Worm (Caenorhabditis elegans) whole organism, L3 larva: ENCODE measurements around the gene cest-12.

Source experiments
- R02D3.7 ChIP-seq: fragments of 150-350 bp; optimal IDR thresholded peaks from 2 replicates; lab custom pipeline; 2014; ENCODE audit warnings: missing biosample characterization, missing genetic modification characterization
- ama-1 ChIP-seq: fragments of 150-350 bp; optimal IDR thresholded peaks from 2 replicates; lab custom pipeline; 2018
- ceh-28 ChIP-seq: fragments of 150-350 bp; optimal IDR thresholded peaks from 2 replicates; lab custom pipeline; 2014; ENCODE audit warnings: missing biosample characterization, missing genetic modification reagents, missing genetic modification characterization
- ceh-82 ChIP-seq: fragments of 150-350 bp; optimal IDR thresholded peaks from 2 replicates; lab custom pipeline; 2014; ENCODE audit warnings: missing biosample characterization, missing genetic modification characterization
- ceh-9 ChIP-seq: sonication (generic microtip); optimal IDR thresholded peaks from 2 replicates; lab custom pipeline; 2018; ENCODE audit warnings: missing biosample characterization, missing genetic modification characterization
- egl-27 ChIP-seq: sonication (generic microtip); optimal IDR thresholded peaks from 4 replicates; lab custom pipeline; 2017; ENCODE audit warnings: missing biosample characterization, missing genetic modification reagents, missing genetic modification characterization
- egl-5 ChIP-seq: fragments of 150-350 bp; optimal IDR thresholded peaks from 2 replicates; lab custom pipeline; 2017; ENCODE audit warnings: missing biosample characterization, missing genetic modification reagents, missing genetic modification characterization, inconsistent platforms
- elt-2 ChIP-seq: sonication (generic microtip); optimal IDR thresholded peaks from 2 replicates; lab custom pipeline; 2016; ENCODE audit warnings: missing genetic modification reagents, mild to moderate bottlenecking, missing genetic modification characterization, missing compliant biosample characterization
- elt-3 ChIP-seq, 3 experiments: fragments of 150-350 bp in 1 of 3; sonication (generic microtip) in 2 of 3; optimal IDR thresholded peaks; 2 replicates in 2 of 3; 4 replicates in 1 of 3; lab custom pipeline; 2014 to 2017; ENCODE audit warnings: missing biosample characterization in 3 of 3, missing genetic modification characterization in 3 of 3
- eor-1 ChIP-seq, 2 experiments: fragments of 150-350 bp; optimal IDR thresholded peaks; 2 replicates each; lab custom pipeline; 2014 to 2018; ENCODE audit warnings: missing biosample characterization in 2 of 2, missing genetic modification characterization in 2 of 2
- fkh-10 ChIP-seq: sonication (generic microtip); optimal IDR thresholded peaks from 2 replicates; lab custom pipeline; 2017; ENCODE audit warnings: missing biosample characterization, missing genetic modification reagents, missing genetic modification characterization
- fos-1 ChIP-seq: fragments of 150-350 bp; optimal IDR thresholded peaks from 2 replicates; lab custom pipeline; 2014; ENCODE audit warnings: missing biosample characterization, missing genetic modification characterization
- jun-1 ChIP-seq: fragments of 150-350 bp; optimal IDR thresholded peaks from 2 replicates; lab custom pipeline; 2014; ENCODE audit warnings: missing biosample characterization, missing genetic modification reagents, missing genetic modification characterization
- lin-15B ChIP-seq: fragments of 150-350 bp; optimal IDR thresholded peaks from 2 replicates; lab custom pipeline; 2014; ENCODE audit warnings: missing biosample characterization, missing genetic modification characterization
- lin-39 ChIP-seq: fragments of 150-350 bp; optimal IDR thresholded peaks from 2 replicates; lab custom pipeline; 2018; ENCODE audit warnings: missing biosample characterization, missing genetic modification reagents, missing genetic modification characterization
- lsy-12 ChIP-seq: sonication (generic microtip); optimal IDR thresholded peaks from 2 replicates; lab custom pipeline; 2016; ENCODE audit warnings: mild to moderate bottlenecking, missing genetic modification characterization, missing compliant biosample characterization
- mdl-1 ChIP-seq: fragments of 150-350 bp; optimal IDR thresholded peaks from 2 replicates; lab custom pipeline; 2014; ENCODE audit warnings: missing biosample characterization, missing genetic modification characterization
- mml-1 ChIP-seq: fragments of 150-350 bp; sonication (generic microtip); optimal IDR thresholded peaks from 3 replicates; lab custom pipeline; 2014; ENCODE audit warnings: missing biosample characterization, missing genetic modification characterization
- nfya-1 ChIP-seq: sonication (generic microtip); optimal IDR thresholded peaks from 2 replicates; lab custom pipeline; 2017; ENCODE audit warnings: missing genetic modification characterization, mild to moderate bottlenecking, missing compliant biosample characterization, antibody characterized with exemption, moderate library complexity; ENCODE audit not compliant: insufficient read depth
- nhr-11 ChIP-seq: fragments of 150-350 bp; optimal IDR thresholded peaks from 2 replicates; lab custom pipeline; 2014; ENCODE audit warnings: missing biosample characterization, missing genetic modification characterization
- nhr-12 ChIP-seq: fragments of 150-350 bp; optimal IDR thresholded peaks from 2 replicates; lab custom pipeline; 2014; ENCODE audit warnings: missing biosample characterization, missing genetic modification characterization
- nhr-23 ChIP-seq: fragments of 150-350 bp; optimal IDR thresholded peaks from 2 replicates; lab custom pipeline; 2014; ENCODE audit warnings: missing biosample characterization, missing genetic modification reagents, missing genetic modification characterization
- nhr-237 ChIP-seq: fragments of 150-350 bp; optimal IDR thresholded peaks from 2 replicates; lab custom pipeline; 2014; ENCODE audit warnings: missing biosample characterization, missing genetic modification characterization
- nhr-28 ChIP-seq: fragments of 150-350 bp; optimal IDR thresholded peaks from 2 replicates; lab custom pipeline; 2014; ENCODE audit warnings: missing biosample characterization, missing genetic modification characterization
- nhr-43 ChIP-seq: sonication (generic microtip); optimal IDR thresholded peaks from 2 replicates; lab custom pipeline; 2016; ENCODE audit warnings: mild to moderate bottlenecking, missing genetic modification characterization, missing compliant biosample characterization; ENCODE audit not compliant: poor library complexity, severe bottlenecking
- nhr-76 ChIP-seq: fragments of 150-350 bp; sonication (generic microtip); optimal IDR thresholded peaks from 5 replicates; lab custom pipeline; 2014; ENCODE audit warnings: missing biosample characterization, missing genetic modification characterization
- nhr-77 ChIP-seq: fragments of 150-350 bp; optimal IDR thresholded peaks from 2 replicates; lab custom pipeline; 2014; ENCODE audit warnings: missing biosample characterization, missing genetic modification characterization
- pha-4 ChIP-seq: fragments of 150-350 bp; optimal IDR thresholded peaks from 2 replicates; lab custom pipeline; 2014; ENCODE audit warnings: missing biosample characterization, missing genetic modification reagents, missing genetic modification characterization
- pqm-1 ChIP-seq: fragments of 150-350 bp; optimal IDR thresholded peaks from 2 replicates; lab custom pipeline; 2017; ENCODE audit warnings: missing biosample characterization, missing genetic modification characterization, inconsistent platforms
- sea-2 ChIP-seq: fragments of 150-350 bp; sonication (generic microtip); optimal IDR thresholded peaks from 4 replicates; lab custom pipeline; 2014; ENCODE audit warnings: missing biosample characterization, missing genetic modification reagents, missing genetic modification characterization
- snpc-4 ChIP-seq: fragments of 150-350 bp; optimal IDR thresholded peaks from 2 replicates; lab custom pipeline; 2014; ENCODE audit warnings: missing biosample characterization, missing genetic modification characterization
- tbx-2 ChIP-seq: sonication (generic microtip); optimal IDR thresholded peaks from 2 replicates; lab custom pipeline; 2016; ENCODE audit warnings: mild to moderate bottlenecking, missing genetic modification characterization, missing compliant biosample characterization
- unc-62 ChIP-seq: fragments of 150-350 bp; sonication (generic microtip); optimal IDR thresholded peaks from 4 replicates; lab custom pipeline; 2014; ENCODE audit warnings: missing biosample characterization, missing genetic modification reagents, missing genetic modification characterization
- zag-1 ChIP-seq: fragments of 150-350 bp; optimal IDR thresholded peaks from 2 replicates; lab custom pipeline; 2014; ENCODE audit warnings: missing biosample characterization, missing genetic modification characterization
- ztf-11 ChIP-seq: fragments of 150-350 bp; optimal IDR thresholded peaks from 2 replicates; lab custom pipeline; 2014; ENCODE audit warnings: missing biosample characterization, missing genetic modification characterization
- ztf-4 ChIP-seq: fragments of 150-350 bp; optimal IDR thresholded peaks from 2 replicates; lab custom pipeline; 2014; ENCODE audit warnings: missing biosample characterization, missing genetic modification characterization

The cest-12 gene

DNA sequence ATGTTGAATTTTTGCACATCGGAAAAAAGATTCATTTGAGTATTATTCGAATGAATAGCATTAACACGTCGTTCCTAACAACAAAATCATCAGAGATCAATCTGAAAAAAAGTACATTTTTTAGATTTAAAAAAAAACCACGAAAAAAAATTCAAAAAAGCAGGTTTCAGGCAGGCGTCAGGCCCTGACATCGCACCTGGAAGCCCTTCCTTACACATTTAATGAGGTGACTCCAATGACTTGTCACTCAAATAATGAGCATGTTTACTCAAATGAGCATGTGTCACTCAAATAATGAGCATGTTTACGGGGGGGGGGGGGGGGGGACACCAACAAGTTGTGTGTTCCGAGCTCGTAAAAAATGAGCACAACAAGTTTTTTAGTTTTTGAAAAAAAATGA lies 11.0 kb upstream of the cest-12 start, which contains the start of gene lron-12:
TSS of gene lron-12 (minus strand) at position 101 of the 400 bp plus-strand sequence.
- no peak for TF ChIP-seq egl-27 (tag; lab: Kevin White, UChicago)
- TF ChIP-seq eor-1 (tag; optimal IDR thresholded peaks at IDR 0.05; lab: Kevin White, UChicago), result no peak
- TF ChIP-seq lin-15B (tag; lab: Kevin White, UChicago), result no peak
- no peak for TF ChIP-seq nhr-77 (tag; lab: Kevin White, UChicago)
- no peak for TF ChIP-seq lsy-12 (tag; lab: Kevin White, UChicago)
- TF ChIP-seq ztf-11 (tag; lab: Kevin White, UChicago), result no peak
- no peak for TF ChIP-seq lin-39 (tag; lab: Kevin White, UChicago)
- TF ChIP-seq elt-3 (tag; optimal IDR thresholded peaks at IDR 0.05; lab: Kevin White, UChicago), result no peak
- no peak for TF ChIP-seq ceh-9 (tag; lab: Kevin White, UChicago)
- no peak for TF ChIP-seq fos-1 (tag; lab: Kevin White, UChicago)
- TF ChIP-seq ama-1 (lab: Kevin White, UChicago), result no peak
- TF ChIP-seq jun-1, result no peak
- no peak for TF ChIP-seq egl-5 (tag; lab: Kevin White, UChicago)
- no peak for TF ChIP-seq pha-4
- no peak for TF ChIP-seq sea-2 (GFP tag; lab: Kevin White, UChicago)
- no peak for TF ChIP-seq fkh-10 (GFP tag; lab: Kevin White, UChicago)
- TF ChIP-seq, all 47 proteins: peak for 0

DNA sequence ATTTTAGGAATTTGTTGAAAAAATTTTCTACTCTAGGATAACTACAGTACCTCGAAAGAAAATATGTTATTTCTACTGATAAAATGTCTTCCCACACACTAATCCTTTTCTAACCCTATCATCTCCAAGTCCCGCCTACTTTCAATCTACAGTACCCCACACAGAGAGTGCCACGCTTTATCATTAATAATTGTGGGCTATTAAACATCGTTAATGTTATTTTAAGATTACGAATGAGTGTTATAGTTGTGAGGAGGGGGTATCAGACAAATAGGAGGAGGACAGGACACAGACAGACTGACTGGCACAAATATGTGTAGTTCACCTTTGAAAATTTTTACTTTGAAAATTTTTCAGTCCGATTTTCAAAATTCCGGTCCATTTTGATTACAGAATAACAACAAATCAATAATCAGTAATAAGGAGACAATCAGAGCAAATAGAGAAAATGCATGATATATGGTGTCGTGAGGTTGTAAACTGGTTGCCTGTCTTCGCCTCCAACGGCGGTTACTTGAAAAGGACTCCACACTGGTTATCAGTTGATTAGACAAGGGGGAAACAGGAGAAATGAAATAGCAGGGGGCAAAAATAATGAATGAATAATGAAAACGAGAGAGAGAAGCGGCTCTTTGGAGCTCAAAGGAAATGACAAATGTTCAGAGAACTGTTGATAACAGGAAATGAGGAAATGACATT lies 13.0 kb downstream of the cest-12 start:
- TF ChIP-seq elt-2 (tag; lab: Kevin White, UChicago) (peak; percentile 69), mdl-1 (tag; lab: Kevin White, UChicago) (no peak), elt-3 (tag; optimal IDR thresholded peaks at IDR 0.05; lab: Kevin White, UChicago) (no peak), nfya-1 (peak; percentile 30), mml-1 (tag; lab: Kevin White, UChicago) (no peak), fkh-10 (GFP tag; lab: Kevin White, UChicago) (no peak), lsy-12 (tag; lab: Kevin White, UChicago) (no peak), ztf-4 (tag; lab: Kevin White, UChicago) (no peak)

DNA sequence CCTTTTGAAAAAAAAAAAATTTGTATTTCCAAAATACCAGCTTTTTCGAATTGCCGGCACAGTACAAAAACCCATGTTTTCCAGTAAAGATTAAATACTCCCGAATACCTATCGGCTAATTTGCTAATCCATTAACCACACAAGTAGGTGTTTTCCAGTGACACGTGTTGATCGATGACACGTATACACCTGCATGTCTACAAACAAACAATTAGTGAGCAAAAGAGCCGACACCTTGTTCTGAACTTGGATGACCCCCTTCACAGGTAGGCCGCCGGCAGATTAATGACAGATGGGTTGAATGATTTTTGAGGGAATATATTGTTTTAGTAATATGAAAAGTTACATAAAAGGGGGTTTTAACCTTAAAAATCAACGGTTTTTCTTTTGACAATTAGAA lies 14.7 kb downstream of the cest-12 start:
- no peak for TF ChIP-seq nhr-11 (tag; lab: Kevin White, UChicago)
- TF ChIP-seq R02D3.7 (tag; lab: Kevin White, UChicago), result no peak
- no peak for TF ChIP-seq nfya-1
- no peak for TF ChIP-seq nhr-23 (tag; lab: Kevin White, UChicago)
- no peak for TF ChIP-seq zag-1 (tag; lab: Kevin White, UChicago)
- no peak for TF ChIP-seq ama-1 (lab: Kevin White, UChicago)
- no peak for TF ChIP-seq egl-5 (tag; lab: Kevin White, UChicago)
- no peak for TF ChIP-seq sea-2 (GFP tag; lab: Kevin White, UChicago)

DNA sequence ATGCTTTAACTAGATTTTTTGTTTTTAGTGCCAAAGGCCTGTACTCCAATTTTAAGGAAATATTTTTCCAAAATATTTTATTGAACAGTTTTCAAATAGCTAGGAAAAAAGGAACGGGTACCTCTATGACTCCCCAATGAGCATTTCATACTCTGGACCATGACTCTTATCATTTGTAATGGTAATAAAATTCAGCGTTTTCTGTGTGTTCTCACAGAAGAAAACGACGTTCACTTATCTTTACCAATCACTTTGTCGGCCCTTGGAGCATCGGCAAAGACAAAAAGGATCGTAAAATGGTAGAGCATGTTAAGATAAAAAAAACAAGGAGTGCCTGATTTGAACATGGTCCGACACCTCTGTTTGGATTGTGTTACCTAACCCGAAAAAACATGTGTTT lies 19.8 kb downstream of the cest-12 start:
- TF ChIP-seq mdl-1 (tag; lab: Kevin White, UChicago) (no peak), tbx-2 (tag; lab: Kevin White, UChicago) (no peak), sea-2 (GFP tag; lab: Kevin White, UChicago) (no peak), nhr-23 (tag; lab: Kevin White, UChicago) (no peak), ceh-28 (tag; lab: Kevin White, UChicago) (no peak), elt-2 (tag; lab: Kevin White, UChicago) (peak; percentile 19), fos-1 (tag; lab: Kevin White, UChicago) (no peak)

DNA sequence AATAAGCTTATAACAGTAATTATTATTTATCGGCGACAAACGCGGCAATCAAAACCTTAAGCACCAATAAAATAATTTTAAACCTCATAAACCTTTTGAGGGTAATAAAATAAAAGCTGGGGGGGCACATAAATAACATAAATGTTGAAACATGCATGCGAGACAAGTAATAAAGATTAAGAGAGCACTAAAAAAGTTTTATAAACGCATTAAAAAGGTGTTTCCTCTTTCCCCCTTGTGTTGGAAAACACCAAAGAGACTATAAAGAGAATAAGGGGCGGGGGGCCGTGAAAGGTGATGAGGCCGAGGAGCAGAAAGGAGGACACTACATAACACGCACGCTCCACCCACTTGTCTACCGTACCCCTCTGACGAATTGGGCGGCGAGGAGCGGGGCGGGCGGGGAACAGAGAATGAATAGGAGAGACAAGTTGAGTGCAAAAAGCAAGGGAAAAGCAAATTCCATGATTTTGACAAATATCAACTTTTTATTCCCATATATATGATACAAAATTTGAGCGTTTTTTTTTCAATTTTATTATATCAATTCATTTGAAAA lies 22.5 kb downstream of the cest-12 start:
- TF ChIP-seq nhr-77 (tag; lab: Kevin White, UChicago) (no peak), pha-4 (no peak), elt-3 (tag; optimal IDR thresholded peaks at IDR 0.05; lab: Kevin White, UChicago) (no peak), nhr-28 (tag; lab: Kevin White, UChicago) (no peak), nhr-12 (tag; lab: Kevin White, UChicago) (no peak), pqm-1 (tag; lab: Kevin White, UChicago) (peak; percentile 30), egl-5 (tag; lab: Kevin White, UChicago) (no peak), snpc-4 (tag; lab: Kevin White, UChicago) (no peak), lsy-12 (tag; lab: Kevin White, UChicago) (peak; percentile 6), zag-1 (tag; lab: Kevin White, UChicago) (no peak), nhr-76 (no peak), mdl-1 (tag; lab: Kevin White, UChicago) (no peak), egl-27 (tag; lab: Kevin White, UChicago) (no peak), nfya-1 (peak; percentile 98), ztf-11 (tag; lab: Kevin White, UChicago) (no peak), ama-1 (lab: Kevin White, UChicago) (no peak), elt-2 (tag; lab: Kevin White, UChicago) (peak; percentile 65), nhr-237 (tag; lab: Kevin White, UChicago) (no peak), nhr-43 (tag; lab: Kevin White, UChicago) (no peak), R02D3.7 (tag; lab: Kevin White, UChicago) (no peak), ztf-4 (tag; lab: Kevin White, UChicago) (no peak), ceh-82 (no peak), unc-62 (GFP tag; lab: Kevin White, UChicago) (no peak)
